Fruit fly (Drosophila melanogaster): Measurements from ENCODE around the gene CG15864.
A peak's percentile ranks its signal among the peaks of the same experiment; 100 is the strongest.

CG15864 gene

DNA sequence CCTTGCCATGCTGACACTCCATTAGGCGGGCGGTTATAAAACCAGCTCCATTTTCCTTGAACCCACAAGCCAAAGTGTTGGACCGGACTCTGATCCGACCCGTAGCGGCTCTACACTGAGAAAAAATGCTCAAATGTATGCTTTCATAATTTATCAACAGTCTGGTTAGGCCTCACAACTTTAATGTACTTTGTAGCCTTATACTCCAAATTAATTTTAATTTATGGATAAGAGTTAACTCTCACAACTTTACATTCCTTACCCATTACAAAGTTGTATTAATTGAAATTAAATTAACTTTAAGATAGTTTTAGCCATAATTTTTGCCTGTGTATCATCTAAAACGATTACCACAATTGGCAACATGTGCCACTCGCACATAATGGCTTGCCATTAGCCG lies 7.8 kb downstream of the CG15864 start (continued):
- no peak for TF ChIP-seq CG6254 (GFP tag; optimal IDR thresholded peaks at IDR 0.05)
- no peak for TF ChIP-seq CG11093 (GFP tag; IDR thresholded peaks at IDR 0.05)
- TF ChIP-seq CG8290 (GFP tag; optimal IDR thresholded peaks at IDR 0.05): no peak
- TF ChIP-seq CG8290 (tag; optimal IDR thresholded peaks at IDR 0.05): peak in 1 of 2 experiments; percentile 13
- TF ChIP-seq CG2120 (GFP tag; optimal IDR thresholded peaks at IDR 0.05): peak; percentile 61
- TF ChIP-seq aop (GFP tag; IDR thresholded peaks at IDR 0.05): no peak
- TF ChIP-seq ssp (GFP tag; IDR thresholded peaks at IDR 0.05): no peak
- TF ChIP-seq danr (GFP tag; IDR thresholded peaks at IDR 0.05): no peak
- TF ChIP-seq CG8359 (GFP tag; optimal IDR thresholded peaks at IDR 0.05; ENCODE audit: borderline replicate concordance): no peak
- TF ChIP-seq B-H2 (GFP tag; optimal IDR thresholded peaks at IDR 0.05): no peak
- TF ChIP-seq nerfin-2 (GFP tag; IDR thresholded peaks at IDR 0.05; ENCODE audit: partially characterized antibody): no peak
- peak; percentile 52 for TF ChIP-seq CG15269 (tag; optimal IDR thresholded peaks at IDR 0.05)
- TF ChIP-seq pita (GFP tag; optimal IDR thresholded peaks at IDR 0.05): no peak
- no peak for TF ChIP-seq Optix (GFP tag; IDR thresholded peaks at IDR 0.05)
- no peak for TF ChIP-seq CG2889 (GFP tag; IDR thresholded peaks at IDR 0.05)
- no peak for TF ChIP-seq CkIIα-i1 (GFP tag; IDR thresholded peaks at IDR 0.05)
- TF ChIP-seq CG1024 (GFP tag; IDR thresholded peaks at IDR 0.05): no peak
- TF ChIP-seq lbe (GFP tag; optimal IDR thresholded peaks at IDR 0.05): no peak
- no peak for TF ChIP-seq CG8478 (optimal IDR thresholded peaks at IDR 0.05)
- TF ChIP-seq CG2129 (GFP tag; IDR thresholded peaks at IDR 0.05; ENCODE audit: partially characterized antibody): no peak
- TF ChIP-seq CG15011 (GFP tag; optimal IDR thresholded peaks at IDR 0.05): no peak
- no peak for TF ChIP-seq Xrp1 (GFP tag; IDR thresholded peaks at IDR 0.05)
- TF ChIP-seq zen2 (GFP tag; IDR thresholded peaks at IDR 0.05; ENCODE audit: partially characterized antibody): no peak
- TF ChIP-seq CG9797 (GFP tag; optimal IDR thresholded peaks at IDR 0.05): no peak
- TF ChIP-seq Deaf1 (tag; optimal IDR thresholded peaks at IDR 0.05): peak; percentile 4
- no peak for TF ChIP-seq vvl (GFP tag; IDR thresholded peaks at IDR 0.05)
- no peak for TF ChIP-seq inv (GFP tag; IDR thresholded peaks at IDR 0.05; ENCODE audit: partially characterized antibody)
- TF ChIP-seq CG2116 (GFP tag; optimal IDR thresholded peaks at IDR 0.05): no peak
- TF ChIP-seq CG3847 (GFP tag; IDR thresholded peaks at IDR 0.05): no peak
- no peak for TF ChIP-seq Side (GFP tag; optimal IDR thresholded peaks at IDR 0.05)
- TF ChIP-seq twi (tag; optimal IDR thresholded peaks at IDR 0.05): no peak
- TF ChIP-seq CG16815 (GFP tag; optimal IDR thresholded peaks at IDR 0.05): no peak
- TF ChIP-seq ac (GFP tag; optimal IDR thresholded peaks at IDR 0.05): no peak
- no peak for TF ChIP-seq CG6175 (GFP tag; IDR thresholded peaks at IDR 0.05)
- TF ChIP-seq disco-r (GFP tag; optimal IDR thresholded peaks at IDR 0.05): no peak
- no peak for TF ChIP-seq ap (GFP tag; IDR thresholded peaks at IDR 0.05)
- TF ChIP-seq ase (GFP tag; IDR thresholded peaks at IDR 0.05): 0 out of 3 replicates have a peak, but pooled peaks have one; percentile 11
- no peak for TF ChIP-seq Lpt (GFP tag; optimal IDR thresholded peaks at IDR 0.05)
- TF ChIP-seq ttk (GFP tag; IDR thresholded peaks at IDR 0.05): no peak
- no peak for TF ChIP-seq croc (GFP tag; conservative IDR thresholded peaks at IDR 0.05)
- no peak for TF ChIP-seq trem (tag; optimal IDR thresholded peaks at IDR 0.05)
- TF ChIP-seq ato (GFP tag; IDR thresholded peaks at IDR 0.05; ENCODE audit: partially characterized antibody): no peak
- no peak for TF ChIP-seq Eip74EF (GFP tag; optimal IDR thresholded peaks at IDR 0.05)
- no peak for TF ChIP-seq dan (GFP tag; IDR thresholded peaks at IDR 0.05)
- TF ChIP-seq CG12744 (GFP tag; optimal IDR thresholded peaks at IDR 0.05): no peak
- no peak for TF ChIP-seq Asciz (GFP tag; optimal IDR thresholded peaks at IDR 0.05)
- TF ChIP-seq mirr (GFP tag; optimal IDR thresholded peaks at IDR 0.05): no peak
- no peak for TF ChIP-seq sug (tag; optimal IDR thresholded peaks at IDR 0.05)
- TF ChIP-seq CG14441 (GFP tag; IDR thresholded peaks at IDR 0.05): peak; percentile 45; the same call in 1 of the 2 replicates
- TF ChIP-seq grn (GFP tag; optimal IDR thresholded peaks at IDR 0.05): no peak
- no peak for TF ChIP-seq CG7963 (GFP tag; IDR thresholded peaks at IDR 0.05; ENCODE audit: partially characterized antibody)
- no peak for TF ChIP-seq CG10274 (GFP tag; optimal IDR thresholded peaks at IDR 0.05)
- TF ChIP-seq CG12155 (GFP tag; optimal IDR thresholded peaks at IDR 0.05): no peak
